Worm (Caenorhabditis elegans) whole organism, L1 larva: Measurements from ENCODE around the gene M05D6.2.

Source experiments
- C34B4.2 ChIP-seq: sonication (generic microtip); optimal IDR thresholded peaks from 2 replicates; lab custom pipeline; 2017; ENCODE audit warnings: mild to moderate bottlenecking, missing genetic modification characterization, missing compliant biosample characterization
- Y116A8C.19 ChIP-seq: sonication (generic microtip); optimal IDR thresholded peaks from 2 replicates; lab custom pipeline; 2016; ENCODE audit warnings: missing compliant biosample characterization, missing genetic modification characterization, borderline replicate concordance
- aly-2 ChIP-seq: fragments of 150-350 bp; optimal IDR thresholded peaks from 2 replicates; lab custom pipeline; 2014; ENCODE audit warnings: missing biosample characterization, missing genetic modification characterization
- ceh-90 ChIP-seq: sonication (generic microtip); optimal IDR thresholded peaks from 2 replicates; lab custom pipeline; 2016; ENCODE audit warnings: missing genetic modification characterization, missing compliant biosample characterization
- dpl-1 ChIP-seq, 3 experiments: fragments of 150-350 bp in 2 of 3; sonication (generic microtip) in 1 of 3; optimal IDR thresholded peaks; 2 replicates each; lab custom pipeline; 2014 to 2017; ENCODE audit warnings: missing biosample characterization in 3 of 3, missing genetic modification characterization in 3 of 3, missing genetic modification reagents in 3 of 3
- efl-1 ChIP-seq, 4 experiments: fragments of 150-350 bp; optimal IDR thresholded peaks in 3 of 4; peaks in 1 of 4; 1 replicate in 1 of 4; 2 replicates in 3 of 4; lab custom pipeline; 2014; ENCODE audit warnings: missing biosample characterization in 2 of 4, missing genetic modification characterization in 2 of 4, missing genetic modification reagents in 2 of 4
- efl-3 ChIP-seq: fragments of 200-800 bp; sonication (Bioruptor generic); optimal IDR thresholded peaks from 2 replicates; lab custom pipeline; 2018; ENCODE audit warnings: mild to moderate bottlenecking, missing genetic modification characterization, missing compliant biosample characterization
- egl-27 ChIP-seq, 2 experiments: fragments of 150-350 bp in 1 of 2; sonication (generic microtip); optimal IDR thresholded peaks; 3 replicates each; lab custom pipeline; 2017 to 2018; ENCODE audit warnings: missing biosample characterization in 2 of 2, missing genetic modification characterization in 2 of 2, missing genetic modification reagents in 2 of 2
- elt-2 ChIP-seq: sonication (generic microtip); optimal IDR thresholded peaks from 2 replicates; lab custom pipeline; 2016; ENCODE audit warnings: missing genetic modification characterization, mild to moderate bottlenecking, inconsistent platforms, missing compliant biosample characterization, missing genetic modification reagents
- ets-5 ChIP-seq: fragments of 200-800 bp; sonication (Bioruptor generic); IDR thresholded peaks from 2 replicates; pipeline ENCODE4 v1.3.6; 2022; ENCODE audit warnings: missing genetic modification characterization, missing compliant biosample characterization
- fkh-10 ChIP-seq: sonication (generic microtip); optimal IDR thresholded peaks from 2 replicates; lab custom pipeline; 2017; ENCODE audit warnings: missing biosample characterization, missing genetic modification reagents, missing genetic modification characterization
- fkh-8 ChIP-seq: sonication (generic microtip); optimal IDR thresholded peaks from 2 replicates; lab custom pipeline; 2016; ENCODE audit warnings: mild to moderate bottlenecking, missing genetic modification characterization, missing compliant biosample characterization
- grh-1 ChIP-seq: fragments of 200-800 bp; sonication (Bioruptor generic); IDR thresholded peaks from 2 replicates; pipeline ENCODE4 v1.3.6; 2022; ENCODE audit warnings: missing genetic modification reagents, missing genetic modification characterization, missing compliant biosample characterization
- hlh-17 ChIP-seq: fragments of 200-800 bp; sonication (Bioruptor generic); optimal IDR thresholded peaks from 2 replicates; lab custom pipeline; 2018; ENCODE audit warnings: missing genetic modification characterization, mild to moderate bottlenecking, missing compliant biosample characterization, moderate library complexity, borderline replicate concordance
- hpl-2 ChIP-seq: fragments of 150-350 bp; optimal IDR thresholded peaks from 2 replicates; lab custom pipeline; 2014; ENCODE audit warnings: missing biosample characterization, missing genetic modification reagents, missing genetic modification characterization
- irx-1 ChIP-seq: sonication (generic microtip); optimal IDR thresholded peaks from 2 replicates; lab custom pipeline; 2016; ENCODE audit warnings: missing genetic modification characterization, missing compliant biosample characterization
- jun-1 ChIP-seq: fragments of 150-350 bp; optimal IDR thresholded peaks from 2 replicates; lab custom pipeline; 2014; ENCODE audit warnings: missing biosample characterization, missing genetic modification reagents, missing genetic modification characterization
- lin-13 ChIP-seq: fragments of 150-350 bp; optimal IDR thresholded peaks from 2 replicates; lab custom pipeline; 2014; ENCODE audit warnings: missing biosample characterization, missing genetic modification reagents, missing genetic modification characterization
- lin-14 ChIP-seq: fragments of 200-800 bp; sonication (Bioruptor generic); optimal IDR thresholded peaks from 2 replicates; lab custom pipeline; 2018; ENCODE audit warnings: mild to moderate bottlenecking, missing genetic modification characterization, moderate library complexity, missing compliant biosample characterization
- lin-35 ChIP-seq, 2 experiments: fragments of 150-350 bp; optimal IDR thresholded peaks; 2 replicates each; lab custom pipeline; 2014; ENCODE audit warnings: missing biosample characterization in 2 of 2, missing genetic modification characterization in 2 of 2, missing genetic modification reagents in 2 of 2
- mab-9 ChIP-seq: fragments of 200-800 bp; sonication (Bioruptor generic); IDR thresholded peaks from 2 replicates; pipeline ENCODE4 v1.3.6; 2022; ENCODE audit warnings: missing genetic modification reagents, missing genetic modification characterization, missing compliant biosample characterization
- mef-2 ChIP-seq: fragments of 150-350 bp; optimal IDR thresholded peaks from 2 replicates; lab custom pipeline; 2014; ENCODE audit warnings: missing biosample characterization, missing genetic modification characterization
- mep-1 ChIP-seq: fragments of 150-350 bp; optimal IDR thresholded peaks from 2 replicates; lab custom pipeline; 2014; ENCODE audit warnings: missing biosample characterization, missing genetic modification characterization
- nhr-11 ChIP-seq: fragments of 150-350 bp; optimal IDR thresholded peaks from 2 replicates; lab custom pipeline; 2014; ENCODE audit warnings: missing biosample characterization, missing genetic modification characterization
- nhr-19 ChIP-seq: fragments of 200-800 bp; sonication (Bioruptor generic); conservative IDR thresholded peaks from 2 replicates; pipeline ENCODE4 v1.3.6; 2022; ENCODE audit warnings: missing genetic modification characterization, missing compliant biosample characterization
- nhr-20 ChIP-seq: sonication (generic microtip); optimal IDR thresholded peaks from 2 replicates; lab custom pipeline; 2016; ENCODE audit warnings: mild to moderate bottlenecking, missing genetic modification characterization, missing compliant biosample characterization
- nhr-28 ChIP-seq: fragments of 150-350 bp; optimal IDR thresholded peaks from 2 replicates; lab custom pipeline; 2014; ENCODE audit warnings: missing biosample characterization, missing genetic modification characterization
- nhr-47 ChIP-seq: sonication (generic microtip); optimal IDR thresholded peaks from 2 replicates; lab custom pipeline; 2016; ENCODE audit warnings: mild to moderate bottlenecking, missing genetic modification characterization, moderate library complexity, missing compliant biosample characterization
- nhr-76 ChIP-seq: sonication (generic microtip); optimal IDR thresholded peaks from 2 replicates; lab custom pipeline; 2017; ENCODE audit warnings: missing biosample characterization, missing genetic modification characterization
- nhr-84 ChIP-seq: sonication (generic microtip); optimal IDR thresholded peaks from 2 replicates; lab custom pipeline; 2017; ENCODE audit warnings: missing biosample characterization, missing genetic modification characterization
- nhr-90 ChIP-seq: sonication (generic microtip); optimal IDR thresholded peaks from 2 replicates; lab custom pipeline; 2016; ENCODE audit warnings: mild to moderate bottlenecking, missing genetic modification characterization, missing compliant biosample characterization; ENCODE audit not compliant: poor library complexity
- pag-3 ChIP-seq: sonication (generic microtip); optimal IDR thresholded peaks from 2 replicates; lab custom pipeline; 2017; ENCODE audit warnings: missing genetic modification characterization, mild to moderate bottlenecking, missing compliant biosample characterization, antibody characterized with exemption, borderline replicate concordance; ENCODE audit not compliant: insufficient read depth
- skn-1 ChIP-seq: fragments of 150-350 bp; optimal IDR thresholded peaks from 2 replicates; lab custom pipeline; 2014; ENCODE audit warnings: missing biosample characterization, missing genetic modification characterization
- snpc-4 ChIP-seq: fragments of 150-350 bp; optimal IDR thresholded peaks from 2 replicates; lab custom pipeline; 2014; ENCODE audit warnings: missing biosample characterization, missing genetic modification characterization
- swsn-7 ChIP-seq: sonication (generic microtip); optimal IDR thresholded peaks from 2 replicates; lab custom pipeline; 2016; ENCODE audit warnings: missing genetic modification characterization, missing compliant biosample characterization
- tlp-1 ChIP-seq: fragments of 150-350 bp; optimal IDR thresholded peaks from 2 replicates; lab custom pipeline; 2014; ENCODE audit warnings: missing biosample characterization, missing genetic modification characterization
- unc-30 ChIP-seq: sonication (generic microtip); optimal IDR thresholded peaks from 2 replicates; lab custom pipeline; 2017; ENCODE audit warnings: missing biosample characterization, missing genetic modification characterization
- unc-98 ChIP-seq: fragments of 200-800 bp; sonication (Bioruptor generic); IDR thresholded peaks from 2 replicates; pipeline ENCODE4 v1.3.6; 2022; ENCODE audit warnings: missing genetic modification characterization, missing compliant biosample characterization
- vab-15 ChIP-seq: sonication (generic microtip); optimal IDR thresholded peaks from 2 replicates; lab custom pipeline; 2017; ENCODE audit warnings: missing genotype, mild to moderate bottlenecking, missing genetic modification characterization, missing compliant biosample characterization
- ztf-11 ChIP-seq, 2 experiments: sonication (generic microtip); optimal IDR thresholded peaks; 2 replicates each; lab custom pipeline; 2016 to 2017; ENCODE audit warnings: missing genetic modification characterization in 2 of 2, missing biosample characterization in 1 of 2, missing compliant biosample characterization in 1 of 2

Gene M05D6.2

DNA sequence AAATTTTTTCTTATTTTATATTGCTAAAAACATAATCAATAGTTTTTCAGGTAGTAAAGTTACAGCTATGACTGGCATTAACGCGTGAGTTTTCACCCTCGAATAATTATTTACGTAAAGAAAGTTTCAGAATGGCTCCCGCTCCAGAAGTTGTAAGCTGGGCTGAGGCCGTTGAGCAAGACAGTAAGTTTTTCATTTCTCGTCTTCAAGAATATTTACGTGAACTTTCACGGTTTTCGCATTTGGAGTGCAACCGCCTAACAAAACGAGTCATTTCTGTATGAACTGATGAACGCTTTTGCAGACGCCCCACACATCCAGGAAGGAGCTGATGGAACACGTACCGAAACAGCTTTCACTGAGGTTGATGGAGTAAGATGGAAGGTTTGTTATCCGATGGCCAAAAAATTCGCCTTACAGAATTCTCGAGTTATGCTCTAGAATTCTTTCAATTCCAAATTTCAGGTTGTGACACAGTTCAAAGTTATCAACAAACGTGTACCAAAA lies 25.1 kb upstream of the M05D6.2 start, which contains the start of gene eif-3.G:
Gene eif-3.G, plus strand, starts transcription at position 51 of the 507 bp plus-strand sequence.
- TF ChIP-seq ztf-11 (tag; optimal IDR thresholded peaks at IDR 0.05; lab: Kevin White, UChicago), result no peak
- no peak for TF ChIP-seq efl-1 (optimal IDR thresholded peaks at IDR 0.05; lab: Kevin White, UChicago)
- TF ChIP-seq efl-1 (GFP tag; optimal IDR thresholded peaks at IDR 0.05 in 1 of 2; lab: Kevin White, UChicago), result peak in 1 of 2 experiments; percentile 88

DNA sequence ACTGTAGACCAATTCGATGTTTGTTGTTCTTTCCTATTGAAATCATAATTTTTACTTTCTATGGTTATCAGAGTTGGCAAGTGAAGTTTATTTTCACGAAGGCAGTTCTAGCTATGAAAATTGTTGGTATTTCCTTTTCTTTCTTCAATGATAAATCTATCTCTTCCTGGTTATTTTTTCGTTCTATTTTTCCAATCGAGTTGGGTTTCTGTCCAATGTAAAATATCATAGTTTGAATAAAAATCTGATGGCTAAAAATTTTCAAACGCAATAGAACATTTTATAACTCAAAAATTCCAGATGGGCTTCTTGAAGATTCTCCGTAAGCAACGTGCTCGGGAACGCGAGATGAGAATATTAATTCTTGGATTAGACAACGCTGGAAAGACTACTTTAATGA lies 23.9 kb upstream of the M05D6.2 start, which contains the start of gene evl-20:
Gene evl-20, plus strand, starts transcription at position 301 of the 400 bp plus-strand sequence.
- TF ChIP-seq ceh-90 (tag; lab: Kevin White, UChicago) (no peak), hlh-17 (GFP tag; lab: Kevin White, UChicago) (no peak), mep-1 (tag; lab: Kevin White, UChicago) (no peak), Y116A8C.19 (tag; lab: Kevin White, UChicago) (no peak), nhr-28 (no peak), mef-2 (tag; lab: Kevin White, UChicago) (no peak), lin-13 (GFP tag; lab: Kevin White, UChicago) (no peak), ets-5 (GFP tag; lab: Robert Waterston, UW) (no peak), unc-98 (GFP tag; lab: Robert Waterston, UW) (no peak), nhr-76 (tag; lab: Kevin White, UChicago) (no peak), irx-1 (tag; lab: Kevin White, UChicago) (no peak), lin-35 (GFP tag; optimal IDR thresholded peaks at IDR 0.05; lab: Kevin White, UChicago) (no peak), lin-14 (no peak), tlp-1 (tag; lab: Kevin White, UChicago) (no peak)

DNA sequence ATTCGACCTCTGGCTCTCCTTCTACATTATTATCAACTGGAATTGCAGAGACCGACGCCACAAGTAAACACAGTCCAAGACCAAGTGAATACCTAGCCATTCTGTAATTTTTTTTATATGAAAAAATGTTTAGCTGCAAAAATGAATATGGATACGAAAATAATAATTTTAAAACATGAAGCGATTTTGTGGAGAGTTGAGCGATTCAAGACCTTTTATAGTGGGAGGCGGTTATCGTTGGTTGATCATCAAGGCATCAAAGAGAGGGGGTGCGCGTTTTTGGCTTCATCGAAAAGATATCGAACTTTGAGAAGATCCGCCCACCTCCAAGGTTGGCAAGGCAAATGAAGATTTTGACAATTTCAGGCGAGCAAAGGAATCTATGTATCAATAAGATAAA lies 21.2 kb upstream of the M05D6.2 start, which contains the start of gene cut-3:
Gene cut-3, minus strand, starts transcription at position 101 of the 400 bp plus-strand sequence.
- TF ChIP-seq fkh-10 (GFP tag; lab: Kevin White, UChicago), result no peak
- no peak for TF ChIP-seq nhr-90
- TF ChIP-seq nhr-84 (tag; lab: Kevin White, UChicago), result no peak
- TF ChIP-seq aly-2 (tag; lab: Kevin White, UChicago), result no peak
- no peak for TF ChIP-seq unc-98 (GFP tag; lab: Robert Waterston, UW)
- TF ChIP-seq unc-30 (tag; lab: Kevin White, UChicago), result no peak
- no peak for TF ChIP-seq egl-27 (tag; optimal IDR thresholded peaks at IDR 0.05; lab: Kevin White, UChicago)
- no peak for TF ChIP-seq jun-1
- no peak for TF ChIP-seq grh-1 (GFP tag; lab: Robert Waterston, UW)
- no peak for TF ChIP-seq nhr-11 (tag; lab: Kevin White, UChicago)
- TF ChIP-seq nhr-47 (tag; lab: Kevin White, UChicago), result no peak
- TF ChIP-seq pag-3, result no peak
- TF ChIP-seq elt-2, result no peak
- no peak for TF ChIP-seq fkh-8 (tag; lab: Kevin White, UChicago)
- no peak for TF ChIP-seq lin-13 (GFP tag; lab: Kevin White, UChicago)
- no peak for TF ChIP-seq mab-9
- TF ChIP-seq dpl-1 (GFP tag; optimal IDR thresholded peaks at IDR 0.05; lab: Kevin White, UChicago), result no peak
- TF ChIP-seq nhr-20 (tag; lab: Kevin White, UChicago), result no peak
- TF ChIP-seq hpl-2, result no peak
- no peak for TF ChIP-seq snpc-4

DNA sequence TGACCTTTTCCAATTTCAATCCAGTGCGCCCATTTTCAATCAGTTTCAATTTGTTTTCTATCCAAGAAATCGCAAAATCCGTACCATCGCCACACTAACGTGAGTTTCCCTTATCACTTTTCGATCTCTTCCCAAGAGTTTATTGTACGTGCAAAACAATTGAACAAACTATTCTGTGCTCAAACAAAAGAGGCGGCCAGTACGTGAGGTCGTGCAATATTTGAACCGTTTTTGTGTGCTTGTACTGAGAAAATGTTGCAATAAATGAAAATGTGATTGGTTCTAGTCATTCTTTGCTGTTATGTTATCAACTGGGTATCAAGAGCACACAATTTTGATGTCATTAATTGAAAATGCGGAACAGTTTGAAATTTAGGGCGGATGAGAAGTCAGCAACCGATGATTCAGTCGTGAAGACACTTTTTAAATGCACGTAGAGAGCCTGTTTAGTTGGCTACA lies 18.2 kb upstream of the M05D6.2 start, which contains the start of gene F22B5.4:
Gene F22B5.4, plus strand, starts transcription at position 51 of the 459 bp plus-strand sequence.
- TF ChIP-seq swsn-7 (no peak), nhr-19 (no peak), efl-3 (GFP tag; lab: Kevin White, UChicago) (no peak), ets-5 (GFP tag; lab: Robert Waterston, UW) (no peak), C34B4.2 (no peak), nhr-20 (tag; lab: Kevin White, UChicago) (peak; percentile 43), lin-35 (GFP tag; optimal IDR thresholded peaks at IDR 0.05; lab: Kevin White, UChicago) (peak in 1 of 2 experiments; percentile 26), skn-1 (no peak), hpl-2 (no peak), elt-2 (peak; percentile 11), vab-15 (no peak)
- TF ChIP-seq, all 84 proteins: peak for 3
